Fruit fly (Drosophila melanogaster) whole organism: ENCODE results near the gene CG32817.
"Not testable (repeated sequence)": the region's sequence is repeated elsewhere in the genome, so short reads cannot be mapped to it uniquely, and the experiment has no call there.

ENCODE experiments used
- CG8478 ChIP-seq: fragments of >200 bp; optimal IDR thresholded peaks from 2 replicates; lab custom pipeline; 2018; ENCODE audit warnings: inconsistent platforms
- Dll ChIP-seq: fragments of >200 bp; optimal IDR thresholded peaks from 2 replicates; lab custom pipeline; 2017
- EcR ChIP-seq, 2 experiments: fragments of >200 bp; optimal IDR thresholded peaks; 2 replicates each; lab custom pipeline; 2017; ENCODE audit warnings: missing biosample characterization in 2 of 2, missing genetic modification characterization in 2 of 2, missing genetic modification reagents in 2 of 2
- pan ChIP-seq: fragments of >200 bp; optimal IDR thresholded peaks from 2 replicates; lab custom pipeline; 2017
- psq ChIP-seq: fragments of >200 bp; optimal IDR thresholded peaks from 2 replicates; lab custom pipeline; 2017
- usp ChIP-seq: fragments of >200 bp; optimal IDR thresholded peaks from 2 replicates; lab custom pipeline; 2017; ENCODE audit warnings: missing biosample characterization, missing genetic modification characterization, mixed read lengths

CG32817 gene

dm6 chrX:470626-471025 lies 8.2 kb upstream of the CG32817 start, which contains the start of gene CG32816:
Gene CG32816 (minus strand): TSS chrX:470726.
- no peak for TF ChIP-seq usp (GFP tag; lab: Kevin White, UChicago)
- TF ChIP-seq pan (lab: Kevin White, UChicago) = no peak
- TF ChIP-seq Dll (lab: Kevin White, UChicago) = no peak
- no peak for TF ChIP-seq CG8478
- TF ChIP-seq EcR (GFP tag; optimal IDR thresholded peaks at IDR 0.05; lab: Kevin White, UChicago) = no peak
- no peak for TF ChIP-seq psq (lab: Kevin White, UChicago)

- no peak for TF ChIP-seq CG8478
- no peak for TF ChIP-seq pan (lab: Kevin White, UChicago)
- no peak for TF ChIP-seq EcR (GFP tag; optimal IDR thresholded peaks at IDR 0.05; lab: Kevin White, UChicago)
- TF ChIP-seq Dll (lab: Kevin White, UChicago) = no peak
- no peak for TF ChIP-seq usp (GFP tag; lab: Kevin White, UChicago)
- no peak for TF ChIP-seq psq (lab: Kevin White, UChicago)
Observed at dm6 chrX:476230-477143, 2.4 kb upstream of the CG32817 start, which contains the start of the genes ebo and CG13373. Gene ebo (minus strand): TSS chrX:476579. Gene CG13373 (plus strand): TSS chrX:476984.

- not testable (repeated sequence) for TF ChIP-seq EcR (GFP tag; optimal IDR thresholded peaks at IDR 0.05; lab: Kevin White, UChicago); usp (GFP tag; lab: Kevin White, UChicago); pan (lab: Kevin White, UChicago)
Observed at dm6 chrX:481642-482041, 2.8 kb downstream of the CG32817 start, which contains the start of gene CG3176. Gene CG3176 (plus strand): TSS chrX:481862.

dm6 chrX:487517-487957 lies 8.7 kb downstream of the CG32817 start, which contains the start of the genes CG18273 and CG3156:
Gene CG18273 (minus strand): TSS chrX:487581.
Gene CG3156 (plus strand): TSS chrX:487878.
- TF ChIP-seq Dll (lab: Kevin White, UChicago) (no peak), usp (GFP tag; lab: Kevin White, UChicago) (no peak), CG8478 (no peak)

dm6 chrX:492701-493299 lies 13.9 kb downstream of the CG32817 start:
- TF ChIP-seq pan (lab: Kevin White, UChicago) = no peak
- TF ChIP-seq usp (GFP tag; lab: Kevin White, UChicago) = no peak
- no peak for TF ChIP-seq psq (lab: Kevin White, UChicago)
- no peak for TF ChIP-seq Dll (lab: Kevin White, UChicago)
- TF ChIP-seq EcR (GFP tag; optimal IDR thresholded peaks at IDR 0.05; lab: Kevin White, UChicago) = no peak
- TF ChIP-seq CG8478 = no peak

- no peak for TF ChIP-seq usp (GFP tag; lab: Kevin White, UChicago)
- no peak for TF ChIP-seq pan (lab: Kevin White, UChicago)
- TF ChIP-seq Dll (lab: Kevin White, UChicago) = no peak
- TF ChIP-seq EcR (GFP tag; optimal IDR thresholded peaks at IDR 0.05; lab: Kevin White, UChicago) = no peak
- no peak for TF ChIP-seq psq (lab: Kevin White, UChicago)
- TF ChIP-seq CG8478 = no peak
Observed at dm6 chrX:493445-494190, 14.8 kb downstream of the CG32817 start, which contains the start of gene CG17896. Gene CG17896 (minus strand): TSS chrX:493495.

dm6 chrX:494191-494554 lies 15.3 kb downstream of the CG32817 start:
- TF ChIP-seq usp (GFP tag; lab: Kevin White, UChicago) (no peak), Dll (lab: Kevin White, UChicago) (no peak), EcR (GFP tag; optimal IDR thresholded peaks at IDR 0.05; lab: Kevin White, UChicago) (no peak), CG8478 (no peak), pan (lab: Kevin White, UChicago) (no peak), psq (lab: Kevin White, UChicago) (no peak)

- no peak for TF ChIP-seq pan (lab: Kevin White, UChicago)
- TF ChIP-seq psq (lab: Kevin White, UChicago) = no peak
- no peak for TF ChIP-seq usp (GFP tag; lab: Kevin White, UChicago)
- no peak for TF ChIP-seq Dll (lab: Kevin White, UChicago)
Observed at dm6 chrX:494607-495006, 15.7 kb downstream of the CG32817 start, which contains the start of gene CG17778. Gene CG17778 (plus strand): TSS chrX:494614.

- TF ChIP-seq CG8478 = no peak
Observed at dm6 chrX:496326-496725, 17.5 kb downstream of the CG32817 start, which contains the start of gene svr. Gene svr (plus strand): TSS chrX:496446.

dm6 chrX:497425-497824 lies 18.6 kb downstream of the CG32817 start:
- TF ChIP-seq psq (lab: Kevin White, UChicago) (no peak), Dll (lab: Kevin White, UChicago) (no peak), pan (lab: Kevin White, UChicago) (no peak), usp (GFP tag; lab: Kevin White, UChicago) (no peak), EcR (GFP tag; optimal IDR thresholded peaks at IDR 0.05; lab: Kevin White, UChicago) (no peak), CG8478 (no peak)

- no peak for TF ChIP-seq pan (lab: Kevin White, UChicago)
- no peak for TF ChIP-seq usp (GFP tag; lab: Kevin White, UChicago)
- no peak for TF ChIP-seq psq (lab: Kevin White, UChicago)
Observed at dm6 chrX:498434-498833, 19.6 kb downstream of the CG32817 start.
